Worm (Caenorhabditis elegans) whole organism, early embryonic: Measurements from ENCODE around the gene F25E5.16.

Source experiments
- B0310.2 ChIP-seq: sonication (generic microtip); optimal IDR thresholded peaks from 2 replicates; lab custom pipeline; 2016; ENCODE audit warnings: mild to moderate bottlenecking, missing genetic modification characterization, missing compliant biosample characterization
- F13C5.2 ChIP-seq: sonication (generic microtip); optimal IDR thresholded peaks from 2 replicates; lab custom pipeline; 2017; ENCODE audit warnings: mild to moderate bottlenecking, missing genetic modification characterization, inconsistent platforms, missing compliant biosample characterization
- aly-1 ChIP-seq: sonication (generic microtip); optimal IDR thresholded peaks from 2 replicates; lab custom pipeline; 2016; ENCODE audit warnings: missing genetic modification characterization, missing compliant biosample characterization
- ama-1 ChIP-seq: fragments of 150-350 bp; optimal IDR thresholded peaks from 2 replicates; lab custom pipeline; 2014
- ceh-13 ChIP-seq: fragments of 200-800 bp; sonication (Bioruptor generic); optimal IDR thresholded peaks from 2 replicates; lab custom pipeline; 2018; ENCODE audit warnings: mild to moderate bottlenecking, missing genetic modification characterization, missing compliant biosample characterization
- ceh-36 ChIP-seq: sonication (generic microtip); optimal IDR thresholded peaks from 2 replicates; lab custom pipeline; 2016; ENCODE audit warnings: missing genetic modification characterization, inconsistent platforms, missing compliant biosample characterization
- ets-7 ChIP-seq: sonication (generic microtip); optimal IDR thresholded peaks from 2 replicates; lab custom pipeline; 2016; ENCODE audit warnings: missing genotype, missing genetic modification characterization, missing compliant biosample characterization
- flt-1 ChIP-seq: fragments of 200-800 bp; sonication (Bioruptor generic); IDR thresholded peaks from 2 replicates; pipeline ENCODE4 v1.3.6; 2022; ENCODE audit warnings: missing genetic modification characterization, missing compliant biosample characterization
- hmbx-1 ChIP-seq: sonication (generic microtip); optimal IDR thresholded peaks from 2 replicates; lab custom pipeline; 2016; ENCODE audit warnings: mild to moderate bottlenecking, missing genetic modification characterization, missing compliant biosample characterization
- hmg-4 ChIP-seq: fragments of 200-800 bp; sonication (Bioruptor generic); optimal IDR thresholded peaks from 2 replicates; lab custom pipeline; 2018; ENCODE audit warnings: mild to moderate bottlenecking, missing genetic modification characterization, missing compliant biosample characterization
- hnd-1 ChIP-seq: sonication (generic microtip); optimal IDR thresholded peaks from 2 replicates; lab custom pipeline; 2016; ENCODE audit warnings: missing genetic modification characterization, missing compliant biosample characterization
- pes-1 ChIP-seq: fragments of 200-800 bp; sonication (Bioruptor generic); IDR thresholded peaks from 2 replicates; pipeline ENCODE4 v1.3.6; 2022; ENCODE audit warnings: missing genetic modification reagents, missing genetic modification characterization, missing compliant biosample characterization
- scrt-1 ChIP-seq: fragments of 200-800 bp; sonication (Bioruptor generic); IDR thresholded peaks from 2 replicates; pipeline ENCODE4 v1.3.6; 2022; ENCODE audit warnings: missing genetic modification characterization, missing compliant biosample characterization
- sea-1 ChIP-seq: fragments of 200-800 bp; sonication (Bioruptor generic); conservative IDR thresholded peaks from 2 replicates; pipeline ENCODE4 v1.3.6; 2022; ENCODE audit warnings: missing genetic modification characterization, missing compliant biosample characterization
- tbx-11 ChIP-seq: fragments of 200-800 bp; sonication (Bioruptor generic); IDR thresholded peaks from 2 replicates; pipeline ENCODE4 v1.3.6; 2022; ENCODE audit warnings: missing genetic modification characterization, missing compliant biosample characterization
- tbx-37 ChIP-seq: fragments of 200-800 bp; sonication (Bioruptor generic); conservative IDR thresholded peaks from 2 replicates; pipeline ENCODE4 v1.3.6; 2022; ENCODE audit warnings: missing genetic modification reagents, missing genetic modification characterization, missing compliant biosample characterization
- tra-4 ChIP-seq: sonication (generic microtip); optimal IDR thresholded peaks from 2 replicates; lab custom pipeline; 2017; ENCODE audit warnings: missing genetic modification characterization, missing compliant biosample characterization

F25E5.16 gene

ce11 chrV:7415780-7416428, 22.2 kb upstream of the F25E5.16 start, which contains the start of gene F18E3.13:
TSS of gene F18E3.13 (plus strand) at chrV:7416164.
- TF ChIP-seq ets-7: no peak
- no peak for TF ChIP-seq flt-1 (GFP tag; lab: Robert Waterston, UW)
- TF ChIP-seq tbx-37 (GFP tag; lab: Robert Waterston, UW): no peak
- TF ChIP-seq F13C5.2 (tag; lab: Kevin White, UChicago): no peak
- TF ChIP-seq aly-1 (tag; lab: Kevin White, UChicago): no peak
- no peak for TF ChIP-seq ceh-13 (GFP tag; lab: Kevin White, UChicago)
- TF ChIP-seq ama-1 (lab: Kevin White, UChicago): no peak
- no peak for TF ChIP-seq ceh-36 (tag; lab: Kevin White, UChicago)
- TF ChIP-seq sea-1 (GFP tag; lab: Robert Waterston, UW): no peak
- no peak for TF ChIP-seq tra-4 (tag; lab: Kevin White, UChicago)
- TF ChIP-seq B0310.2 (tag; lab: Kevin White, UChicago): no peak
- TF ChIP-seq hmg-4 (GFP tag; lab: Kevin White, UChicago): no peak
- TF ChIP-seq hnd-1 (tag; lab: Kevin White, UChicago): no peak
- no peak for TF ChIP-seq tbx-11 (GFP tag; lab: Robert Waterston, UW)
- no peak for TF ChIP-seq pes-1
- TF ChIP-seq hmbx-1 (tag; lab: Kevin White, UChicago): no peak
- no peak for TF ChIP-seq scrt-1 (GFP tag; lab: Robert Waterston, UW)

- no peak for TF ChIP-seq tbx-11 (GFP tag; lab: Robert Waterston, UW)
- no peak for TF ChIP-seq B0310.2 (tag; lab: Kevin White, UChicago)
These were observed 21.5 kb upstream of the F25E5.16 start for ce11 chrV:7416569-7416968.

- TF ChIP-seq sea-1 (GFP tag; lab: Robert Waterston, UW) (no peak), B0310.2 (tag; lab: Kevin White, UChicago) (no peak), ets-7 (no peak), tra-4 (tag; lab: Kevin White, UChicago) (no peak), tbx-11 (GFP tag; lab: Robert Waterston, UW) (no peak), tbx-37 (GFP tag; lab: Robert Waterston, UW) (no peak), hmbx-1 (tag; lab: Kevin White, UChicago) (no peak), hmg-4 (GFP tag; lab: Kevin White, UChicago) (no peak), hnd-1 (tag; lab: Kevin White, UChicago) (no peak), aly-1 (tag; lab: Kevin White, UChicago) (no peak), ama-1 (lab: Kevin White, UChicago) (no peak), scrt-1 (GFP tag; lab: Robert Waterston, UW) (no peak), flt-1 (GFP tag; lab: Robert Waterston, UW) (no peak), ceh-36 (tag; lab: Kevin White, UChicago) (no peak), F13C5.2 (tag; lab: Kevin White, UChicago) (no peak), pes-1 (no peak), ceh-13 (GFP tag; lab: Kevin White, UChicago) (no peak)
These were observed 20.9 kb upstream of the F25E5.16 start, which contains the start of gene srw-67 for ce11 chrV:7417018-7417716. TSS of gene srw-67 (plus strand) at chrV:7417660.

- TF ChIP-seq tra-4 (tag; lab: Kevin White, UChicago) (no peak), ama-1 (lab: Kevin White, UChicago) (no peak), scrt-1 (GFP tag; lab: Robert Waterston, UW) (no peak), hnd-1 (tag; lab: Kevin White, UChicago) (no peak), ceh-13 (GFP tag; lab: Kevin White, UChicago) (no peak), ceh-36 (tag; lab: Kevin White, UChicago) (no peak), pes-1 (no peak), hmg-4 (GFP tag; lab: Kevin White, UChicago) (no peak), sea-1 (GFP tag; lab: Robert Waterston, UW) (no peak), hmbx-1 (tag; lab: Kevin White, UChicago) (no peak), B0310.2 (tag; lab: Kevin White, UChicago) (no peak), tbx-37 (GFP tag; lab: Robert Waterston, UW) (no peak), F13C5.2 (tag; lab: Kevin White, UChicago) (no peak), flt-1 (GFP tag; lab: Robert Waterston, UW) (no peak), aly-1 (tag; lab: Kevin White, UChicago) (no peak)
These were observed 17.9 kb upstream of the F25E5.16 start, which contains the start of gene srxa-4 for ce11 chrV:7420162-7420561. TSS of gene srxa-4 (plus strand) at chrV:7420462.

- TF ChIP-seq B0310.2 (tag; lab: Kevin White, UChicago): no peak
- no peak for TF ChIP-seq F13C5.2 (tag; lab: Kevin White, UChicago)
- TF ChIP-seq tbx-11 (GFP tag; lab: Robert Waterston, UW): no peak
- TF ChIP-seq pes-1: no peak
- no peak for TF ChIP-seq hmbx-1 (tag; lab: Kevin White, UChicago)
- no peak for TF ChIP-seq scrt-1 (GFP tag; lab: Robert Waterston, UW)
- no peak for TF ChIP-seq hmg-4 (GFP tag; lab: Kevin White, UChicago)
- no peak for TF ChIP-seq aly-1 (tag; lab: Kevin White, UChicago)
- no peak for TF ChIP-seq ceh-13 (GFP tag; lab: Kevin White, UChicago)
- no peak for TF ChIP-seq tra-4 (tag; lab: Kevin White, UChicago)
- TF ChIP-seq ceh-36 (tag; lab: Kevin White, UChicago): no peak
- no peak for TF ChIP-seq ets-7
These were observed 13.7 kb upstream of the F25E5.16 start, which contains the start of gene F18E3.10 for ce11 chrV:7424336-7424735. TSS of gene F18E3.10 (minus strand) at chrV:7424436.

ce11 chrV:7426594-7426993, 11.5 kb upstream of the F25E5.16 start, which contains the start of gene srw-68:
TSS of gene srw-68 (minus strand) at chrV:7426694.
- TF ChIP-seq F13C5.2 (tag; lab: Kevin White, UChicago) (no peak), hmbx-1 (tag; lab: Kevin White, UChicago) (no peak), aly-1 (tag; lab: Kevin White, UChicago) (no peak), tbx-11 (GFP tag; lab: Robert Waterston, UW) (no peak), scrt-1 (GFP tag; lab: Robert Waterston, UW) (no peak), ama-1 (lab: Kevin White, UChicago) (no peak), ceh-13 (GFP tag; lab: Kevin White, UChicago) (no peak), ceh-36 (tag; lab: Kevin White, UChicago) (no peak), B0310.2 (tag; lab: Kevin White, UChicago) (no peak), pes-1 (no peak), hmg-4 (GFP tag; lab: Kevin White, UChicago) (no peak), sea-1 (GFP tag; lab: Robert Waterston, UW) (no peak), hnd-1 (tag; lab: Kevin White, UChicago) (no peak), tbx-37 (GFP tag; lab: Robert Waterston, UW) (no peak), ets-7 (no peak), flt-1 (GFP tag; lab: Robert Waterston, UW) (no peak), tra-4 (tag; lab: Kevin White, UChicago) (no peak)
